Fruit fly (Drosophila melanogaster): Measurements from ENCODE around the gene CG13625.

Gene CG13625

DNA sequence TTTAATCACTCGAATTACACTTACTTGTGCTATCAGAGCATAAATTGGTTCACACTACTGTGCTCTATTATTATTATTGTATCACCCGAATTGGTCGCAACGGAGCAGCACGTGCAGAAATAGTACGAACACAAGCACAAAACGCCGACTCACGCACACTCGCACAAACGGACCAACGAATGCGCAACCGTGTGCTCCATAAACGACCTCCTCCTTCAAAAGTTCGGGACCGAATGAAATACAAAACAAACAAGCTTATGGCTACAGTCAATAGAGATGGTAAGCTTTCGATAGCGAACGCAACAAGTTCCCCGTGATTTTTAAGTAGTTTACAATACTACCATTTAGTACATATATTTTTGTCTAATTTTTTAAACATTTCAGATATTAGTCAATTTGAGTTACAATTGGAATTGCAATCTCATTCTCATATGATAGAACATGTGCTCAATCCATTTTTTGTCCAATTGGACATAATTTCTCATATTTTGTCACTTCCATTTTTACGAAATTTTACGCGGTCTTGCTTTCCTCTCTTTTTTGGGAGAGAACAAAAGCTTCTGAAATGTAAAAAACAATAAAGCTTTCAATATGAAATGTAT, 41.2 kb downstream of the CG13625 start, which contains the start of gene Cftr (continued):
- peak; percentile 85; the same call in 2 of the 3 replicates for TF ChIP-seq Dbx (GFP tag; IDR thresholded peaks at IDR 0.05)
- no peak for TF ChIP-seq Spps (tag; optimal IDR thresholded peaks at IDR 0.05)
- no peak for TF ChIP-seq Ravus (GFP tag; IDR thresholded peaks at IDR 0.05)
- peak; percentile 51 for TF ChIP-seq Dp (GFP tag; optimal IDR thresholded peaks at IDR 0.05)
- TF ChIP-seq Lpt (GFP tag; optimal IDR thresholded peaks at IDR 0.05) = no peak
- no peak for TF ChIP-seq Sox100B (GFP tag; optimal IDR thresholded peaks at IDR 0.05)
- peak; percentile 96 for TF ChIP-seq Med (GFP tag)
- TF ChIP-seq ken (GFP tag; IDR thresholded peaks at IDR 0.05) = no peak; the same call in 2 of the 3 replicates
- peak; percentile 31; the same call in 1 of the 2 replicates for TF ChIP-seq stc (GFP tag; IDR thresholded peaks at IDR 0.05)
- no peak for TF ChIP-seq CG11723 (GFP tag; optimal IDR thresholded peaks at IDR 0.05)
- TF ChIP-seq zen (tag; optimal IDR thresholded peaks at IDR 0.05) = no peak
- peak; percentile 45 for TF ChIP-seq CrebB (tag; optimal IDR thresholded peaks at IDR 0.05)
- TF ChIP-seq ac (GFP tag; optimal IDR thresholded peaks at IDR 0.05) = no peak
- TF ChIP-seq lilli (GFP tag; optimal IDR thresholded peaks at IDR 0.05) = peak; percentile 52
- TF ChIP-seq CG15601 (tag; optimal IDR thresholded peaks at IDR 0.05) = no peak
- peak; percentile 65 for TF ChIP-seq ems (GFP tag; optimal IDR thresholded peaks at IDR 0.05)
- TF ChIP-seq CG16815 (GFP tag; optimal IDR thresholded peaks at IDR 0.05) = no peak
- TF ChIP-seq NC2α (GFP tag; optimal IDR thresholded peaks at IDR 0.05) = peak; percentile 55
- peak; percentile 23 for TF ChIP-seq CG4328 (GFP tag; optimal IDR thresholded peaks at IDR 0.05)
- peak; percentile 45; the same call in 2 of the 3 replicates for TF ChIP-seq sr (GFP tag; IDR thresholded peaks at IDR 0.05)
- TF ChIP-seq Dad (GFP tag; optimal IDR thresholded peaks at IDR 0.05) = peak; percentile 55
- TF ChIP-seq cad (GFP tag; optimal IDR thresholded peaks at IDR 0.05) = no peak
- TF ChIP-seq grn (GFP tag; optimal IDR thresholded peaks at IDR 0.05) = peak; percentile 69
- TF ChIP-seq tgo (GFP tag; IDR thresholded peaks at IDR 0.05) = peak; percentile 36; the same call in 1 of the 3 replicates
- no peak for TF ChIP-seq CG18619 (GFP tag; optimal IDR thresholded peaks at IDR 0.05)
- TF ChIP-seq esg (GFP tag; conservative IDR thresholded peaks at IDR 0.05) = no peak
- TF ChIP-seq CG6765 (GFP tag; optimal IDR thresholded peaks at IDR 0.05) = no peak
- peak; percentile 63 for TF ChIP-seq CHES-1-like (GFP tag; optimal IDR thresholded peaks at IDR 0.05)
- TF ChIP-seq CG4617 (GFP tag; optimal IDR thresholded peaks at IDR 0.05; ENCODE audit: borderline replicate concordance) = peak; percentile 12
- peak; percentile 45 for TF ChIP-seq Ets97D (GFP tag; optimal IDR thresholded peaks at IDR 0.05)
- peak; percentile 35 for TF ChIP-seq unpg (GFP tag; optimal IDR thresholded peaks at IDR 0.05)
- TF ChIP-seq CoRest (tag; optimal IDR thresholded peaks at IDR 0.05) = peak; percentile 21
- no peak for TF ChIP-seq CG14710 (tag; optimal IDR thresholded peaks at IDR 0.05)
- TF ChIP-seq CG18011 (GFP tag; optimal IDR thresholded peaks at IDR 0.05) = no peak
- TF ChIP-seq Bdp1 (GFP tag; optimal IDR thresholded peaks at IDR 0.05) = peak; percentile 42
- TF ChIP-seq CG4282 (GFP tag; optimal IDR thresholded peaks at IDR 0.05) = peak; percentile 38
- TF ChIP-seq pum (GFP tag; optimal IDR thresholded peaks at IDR 0.05) = peak; percentile 13
- TF ChIP-seq Deaf1 (tag; optimal IDR thresholded peaks at IDR 0.05) = peak; percentile 83
- TF ChIP-seq CG11456 (GFP tag; IDR thresholded peaks at IDR 0.05) = peak; percentile 51; the same call in 1 of the 3 replicates
- TF ChIP-seq danr (GFP tag; IDR thresholded peaks at IDR 0.05) = no peak
- no peak for TF ChIP-seq bcd (GFP tag; optimal IDR thresholded peaks at IDR 0.05)
- TF ChIP-seq Asciz (GFP tag; optimal IDR thresholded peaks at IDR 0.05) = peak; percentile 60
- TF ChIP-seq lab (GFP tag; optimal IDR thresholded peaks at IDR 0.05) = peak; percentile 83
- peak; percentile 52 for TF ChIP-seq Drgx (GFP tag; IDR thresholded peaks at IDR 0.05)
- no peak for TF ChIP-seq D (optimal IDR thresholded peaks at IDR 0.05)
- no peak for TF ChIP-seq D (GFP tag; optimal IDR thresholded peaks at IDR 0.05)
- TF ChIP-seq rib (GFP tag; IDR thresholded peaks at IDR 0.05) = peak; percentile 67; the same call in 1 of the 2 replicates
- TF ChIP-seq CG13894 (tag; optimal IDR thresholded peaks at IDR 0.05) = peak; percentile 73
- TF ChIP-seq CG13424 (tag; optimal IDR thresholded peaks at IDR 0.05) = no peak
- no peak for TF ChIP-seq CG7963 (GFP tag; IDR thresholded peaks at IDR 0.05; ENCODE audit: partially characterized antibody)

Data from whole organism, embryonic.